Worm (Caenorhabditis elegans) whole organism, L2 larva: ENCODE measurements around the gene frpr-6.

Experiments
- ama-1 ChIP-seq: fragments of 150-350 bp; optimal IDR thresholded peaks from 2 replicates; lab custom pipeline; 2018; ENCODE audit warnings: inconsistent platforms
- elt-3 ChIP-seq: sonication (generic microtip); optimal IDR thresholded peaks from 2 replicates; lab custom pipeline; 2017; ENCODE audit warnings: missing biosample characterization, missing genetic modification characterization
- lin-39 ChIP-seq: fragments of 150-350 bp; optimal IDR thresholded peaks from 2 replicates; lab custom pipeline; 2014; ENCODE audit warnings: missing biosample characterization, missing genetic modification reagents, missing genetic modification characterization
- skn-1 ChIP-seq: sonication (generic microtip); optimal IDR thresholded peaks from 2 replicates; lab custom pipeline; 2017; ENCODE audit warnings: missing biosample characterization, missing genetic modification characterization
- snpc-4 ChIP-seq: fragments of 150-350 bp; optimal IDR thresholded peaks from 2 replicates; lab custom pipeline; 2014; ENCODE audit warnings: missing biosample characterization, missing genetic modification characterization

DNA sequence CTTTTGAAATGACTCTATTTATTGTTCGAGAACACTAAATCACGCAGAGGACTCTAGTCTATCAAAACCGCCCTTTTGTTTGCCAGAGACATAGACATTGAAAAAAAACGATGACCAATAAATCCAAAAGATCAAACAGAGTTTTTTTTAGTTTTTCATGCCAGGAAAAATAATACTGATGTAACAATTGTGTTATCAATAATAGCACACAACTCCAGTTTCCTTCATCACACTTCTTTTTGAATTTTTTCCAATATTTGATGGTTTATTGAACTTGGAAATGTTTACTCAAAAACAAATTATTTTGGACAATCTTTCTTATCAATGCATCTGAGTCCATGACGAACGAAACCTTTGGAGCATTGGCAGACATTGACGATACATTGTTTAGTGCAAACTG, 47.0 kb downstream of the frpr-6 start, which contains the start of gene C25E10.8:
- TF ChIP-seq elt-3 (tag; lab: Kevin White, UChicago): no peak
- no peak for TF ChIP-seq skn-1 (tag; lab: Kevin White, UChicago)
- TF ChIP-seq ama-1 (lab: Kevin White, UChicago): no peak
- TF ChIP-seq snpc-4: no peak
- TF ChIP-seq lin-39 (tag; lab: Kevin White, UChicago): no peak
